Worm (Caenorhabditis elegans) whole organism, L2 larva: Measurements from ENCODE around the gene C32D5.14.

ENCODE experiments used
- C34F6.9 ChIP-seq: fragments of 150-350 bp; optimal IDR thresholded peaks from 2 replicates; lab custom pipeline; 2014; ENCODE audit warnings: missing biosample characterization, missing genetic modification characterization
- F13H6.1 ChIP-seq: sonication (generic microtip); optimal IDR thresholded peaks from 2 replicates; lab custom pipeline; 2016; ENCODE audit warnings: missing genetic modification characterization, missing compliant biosample characterization
- R02D3.7 ChIP-seq: fragments of 150-350 bp; optimal IDR thresholded peaks from 2 replicates; lab custom pipeline; 2014; ENCODE audit warnings: missing biosample characterization, missing genetic modification characterization
- Y55F3AM.14 ChIP-seq: fragments of 200-800 bp; sonication (Bioruptor generic); optimal IDR thresholded peaks from 2 replicates; lab custom pipeline; 2018; ENCODE audit warnings: mild to moderate bottlenecking, missing genetic modification characterization, missing compliant biosample characterization
- alr-1 ChIP-seq: fragments of 150-350 bp; optimal IDR thresholded peaks from 2 replicates; lab custom pipeline; 2014; ENCODE audit warnings: missing biosample characterization, missing genetic modification characterization
- aly-2 ChIP-seq: fragments of 150-350 bp; optimal IDR thresholded peaks from 2 replicates; lab custom pipeline; 2014; ENCODE audit warnings: missing biosample characterization, missing genetic modification characterization
- ama-1 ChIP-seq: fragments of 150-350 bp; optimal IDR thresholded peaks from 2 replicates; lab custom pipeline; 2018; ENCODE audit warnings: inconsistent platforms
- blmp-1 ChIP-seq: sonication (generic microtip); optimal IDR thresholded peaks from 2 replicates; lab custom pipeline; 2017; ENCODE audit warnings: missing genetic modification characterization, mild to moderate bottlenecking, missing compliant biosample characterization, antibody characterized with exemption, moderate library complexity; ENCODE audit not compliant: insufficient read depth
- ceh-16 ChIP-seq: fragments of 150-350 bp; optimal IDR thresholded peaks from 2 replicates; lab custom pipeline; 2014; ENCODE audit warnings: missing biosample characterization, missing genetic modification characterization
- ceh-82 ChIP-seq: fragments of 150-350 bp; optimal IDR thresholded peaks from 2 replicates; lab custom pipeline; 2014; ENCODE audit warnings: missing biosample characterization, missing genetic modification characterization
- crh-2 ChIP-seq: sonication (generic microtip); optimal IDR thresholded peaks from 2 replicates; lab custom pipeline; 2017; ENCODE audit warnings: missing biosample characterization, missing genetic modification characterization
- egl-27 ChIP-seq: sonication (generic microtip); optimal IDR thresholded peaks from 3 replicates; lab custom pipeline; 2017; ENCODE audit warnings: missing biosample characterization, missing genetic modification reagents, missing genetic modification characterization
- elt-1 ChIP-seq: fragments of 150-350 bp; optimal IDR thresholded peaks from 2 replicates; lab custom pipeline; 2014; ENCODE audit warnings: missing biosample characterization, missing genetic modification characterization
- elt-3 ChIP-seq: sonication (generic microtip); optimal IDR thresholded peaks from 2 replicates; lab custom pipeline; 2017; ENCODE audit warnings: missing biosample characterization, missing genetic modification characterization
- fos-1 ChIP-seq: fragments of 150-350 bp; optimal IDR thresholded peaks from 2 replicates; lab custom pipeline; 2014; ENCODE audit warnings: missing biosample characterization, missing genetic modification characterization
- gmeb-1 ChIP-seq: fragments of 150-350 bp; optimal IDR thresholded peaks from 2 replicates; lab custom pipeline; 2014; ENCODE audit warnings: missing biosample characterization, missing genetic modification characterization
- lin-11 ChIP-seq: fragments of 150-350 bp; sonication (generic microtip); optimal IDR thresholded peaks from 2 replicates; lab custom pipeline; 2014; ENCODE audit warnings: missing biosample characterization, missing genetic modification characterization, inconsistent platforms, mixed read lengths
- lin-13 ChIP-seq: fragments of 150-350 bp; optimal IDR thresholded peaks from 2 replicates; lab custom pipeline; 2014; ENCODE audit warnings: missing biosample characterization, missing genetic modification reagents, missing genetic modification characterization
- lin-39 ChIP-seq: fragments of 150-350 bp; optimal IDR thresholded peaks from 2 replicates; lab custom pipeline; 2014; ENCODE audit warnings: missing biosample characterization, missing genetic modification reagents, missing genetic modification characterization
- lsy-2 ChIP-seq, 2 experiments: fragments of 150-350 bp in 1 of 2; sonication (generic microtip) in 1 of 2; optimal IDR thresholded peaks; 2 replicates each; lab custom pipeline; 2014 to 2017; ENCODE audit warnings: missing biosample characterization in 2 of 2, missing genetic modification characterization in 2 of 2
- mab-5 ChIP-seq: fragments of 150-350 bp; optimal IDR thresholded peaks from 2 replicates; lab custom pipeline; 2014; ENCODE audit warnings: missing biosample characterization, missing genetic modification characterization
- mbf-1 ChIP-seq: sonication (generic microtip); optimal IDR thresholded peaks from 2 replicates; lab custom pipeline; 2017; ENCODE audit warnings: missing biosample characterization, missing genetic modification characterization
- mdl-1 ChIP-seq, 2 experiments: fragments of 150-350 bp in 1 of 2; sonication (generic microtip) in 1 of 2; optimal IDR thresholded peaks; 2 replicates each; lab custom pipeline; 2017; ENCODE audit warnings: missing biosample characterization in 2 of 2, missing genetic modification characterization in 2 of 2
- nhr-10 ChIP-seq: sonication (generic microtip); optimal IDR thresholded peaks from 2 replicates; lab custom pipeline; 2017; ENCODE audit warnings: missing biosample characterization, missing genetic modification characterization
- nhr-11 ChIP-seq: fragments of 150-350 bp; optimal IDR thresholded peaks from 2 replicates; lab custom pipeline; 2014; ENCODE audit warnings: missing biosample characterization, missing genetic modification characterization
- nhr-12 ChIP-seq: fragments of 150-350 bp; optimal IDR thresholded peaks from 2 replicates; lab custom pipeline; 2014; ENCODE audit warnings: missing biosample characterization, missing genetic modification characterization
- nhr-129 ChIP-seq: fragments of 150-350 bp; optimal IDR thresholded peaks from 2 replicates; lab custom pipeline; 2014; ENCODE audit warnings: missing biosample characterization, missing genetic modification characterization
- nhr-21 ChIP-seq: fragments of 150-350 bp; optimal IDR thresholded peaks from 2 replicates; lab custom pipeline; 2014; ENCODE audit warnings: missing biosample characterization, missing genetic modification characterization
- nhr-23 ChIP-seq: fragments of 150-350 bp; optimal IDR thresholded peaks from 2 replicates; lab custom pipeline; 2014; ENCODE audit warnings: missing biosample characterization, missing genetic modification reagents, missing genetic modification characterization
- nhr-237 ChIP-seq: fragments of 150-350 bp; optimal IDR thresholded peaks from 2 replicates; lab custom pipeline; 2014; ENCODE audit warnings: missing biosample characterization, missing genetic modification characterization
- nhr-25 ChIP-seq: fragments of 150-350 bp; sonication (generic microtip); optimal IDR thresholded peaks from 3 replicates; lab custom pipeline; 2014; ENCODE audit warnings: missing biosample characterization, missing genetic modification characterization
- nhr-6 ChIP-seq: fragments of 150-350 bp; optimal IDR thresholded peaks from 2 replicates; lab custom pipeline; 2014; ENCODE audit warnings: missing biosample characterization, missing genetic modification characterization
- nhr-77 ChIP-seq: fragments of 150-350 bp; optimal IDR thresholded peaks from 2 replicates; lab custom pipeline; 2014; ENCODE audit warnings: missing biosample characterization, missing genetic modification characterization
- peb-1 ChIP-seq: fragments of 150-350 bp; optimal IDR thresholded peaks from 2 replicates; lab custom pipeline; 2014; ENCODE audit warnings: missing biosample characterization, missing genetic modification characterization
- sem-4 ChIP-seq: fragments of 150-350 bp; optimal IDR thresholded peaks from 2 replicates; lab custom pipeline; 2014; ENCODE audit warnings: missing biosample characterization, missing genetic modification reagents, missing genetic modification characterization
- skn-1 ChIP-seq: sonication (generic microtip); optimal IDR thresholded peaks from 2 replicates; lab custom pipeline; 2017; ENCODE audit warnings: missing biosample characterization, missing genetic modification characterization
- sma-3 ChIP-seq: sonication (generic microtip); optimal IDR thresholded peaks from 2 replicates; lab custom pipeline; 2016; ENCODE audit warnings: missing genetic modification reagents, missing genetic modification characterization, missing compliant biosample characterization
- sma-9 ChIP-seq, 2 experiments: fragments of 150-350 bp in 1 of 2; sonication (generic microtip) in 1 of 2; optimal IDR thresholded peaks; 2 replicates each; lab custom pipeline; 2014 to 2016; ENCODE audit warnings: missing genetic modification characterization in 2 of 2, mild to moderate bottlenecking in 1 of 2, missing biosample characterization in 1 of 2, missing compliant biosample characterization in 1 of 2, missing genetic modification reagents in 1 of 2, moderate library complexity in 1 of 2
- snpc-4 ChIP-seq: fragments of 150-350 bp; optimal IDR thresholded peaks from 2 replicates; lab custom pipeline; 2014; ENCODE audit warnings: missing biosample characterization, missing genetic modification characterization
- unc-39 ChIP-seq: fragments of 150-350 bp; optimal IDR thresholded peaks from 2 replicates; lab custom pipeline; 2014; ENCODE audit warnings: missing biosample characterization, missing genetic modification characterization
- unc-55 ChIP-seq: fragments of 150-350 bp; sonication (generic microtip); optimal IDR thresholded peaks from 3 replicates; lab custom pipeline; 2014; ENCODE audit warnings: missing biosample characterization, missing genetic modification reagents, missing genetic modification characterization
- unc-62 ChIP-seq: fragments of 150-350 bp; optimal IDR thresholded peaks from 2 replicates; lab custom pipeline; 2014; ENCODE audit warnings: missing biosample characterization, missing genetic modification reagents, missing genetic modification characterization
- zag-1 ChIP-seq: fragments of 150-350 bp; optimal IDR thresholded peaks from 2 replicates; lab custom pipeline; 2014; ENCODE audit warnings: missing biosample characterization, missing genetic modification characterization
- ztf-1 ChIP-seq: fragments of 200-800 bp; sonication (Bioruptor generic); conservative IDR thresholded peaks from 2 replicates; pipeline ENCODE4 v1.3.6; 2022; ENCODE audit warnings: missing genetic modification characterization, missing compliant biosample characterization
- ztf-11 ChIP-seq: sonication (generic microtip); optimal IDR thresholded peaks from 2 replicates; lab custom pipeline; 2017; ENCODE audit warnings: missing biosample characterization, missing genetic modification characterization
- ztf-4 ChIP-seq: fragments of 150-350 bp; optimal IDR thresholded peaks from 2 replicates; lab custom pipeline; 2014; ENCODE audit warnings: missing biosample characterization, missing genetic modification characterization

Gene C32D5.14

ce11 chrII:6346551-6347079 is 11.3 kb downstream of the C32D5.14 start (continued):
- TF ChIP-seq alr-1 (tag; lab: Kevin White, UChicago), result no peak
- TF ChIP-seq skn-1 (tag; lab: Kevin White, UChicago), result peak; percentile 82
- no peak for TF ChIP-seq unc-39 (tag; lab: Kevin White, UChicago)
- TF ChIP-seq crh-2 (tag; lab: Kevin White, UChicago), result peak; percentile 79
- no peak for TF ChIP-seq ceh-16 (tag; lab: Kevin White, UChicago)
- TF ChIP-seq elt-1, result no peak
- peak; percentile 81 for TF ChIP-seq nhr-25
- peak; percentile 73 for TF ChIP-seq lin-13
- TF ChIP-seq nhr-77, result no peak
- peak; percentile 42 for TF ChIP-seq nhr-10
- TF ChIP-seq lin-11 (tag; lab: Kevin White, UChicago), result no peak
- no peak for TF ChIP-seq ztf-11 (tag; lab: Kevin White, UChicago)
- TF ChIP-seq gmeb-1 (tag; lab: Kevin White, UChicago), result peak; percentile 55
- peak; percentile 98 for TF ChIP-seq ama-1 (lab: Kevin White, UChicago)
- no peak for TF ChIP-seq unc-62 (GFP tag; lab: Kevin White, UChicago)
- peak; percentile 90 for TF ChIP-seq nhr-21
- no peak for TF ChIP-seq R02D3.7 (tag; lab: Kevin White, UChicago)
- TF ChIP-seq ztf-4 (tag; lab: Kevin White, UChicago), result peak; percentile 95
- peak; percentile 20 for TF ChIP-seq blmp-1
- TF ChIP-seq aly-2 (tag; lab: Kevin White, UChicago), result no peak
- peak; percentile 20 for TF ChIP-seq Y55F3AM.14 (GFP tag; lab: Kevin White, UChicago)
- no peak for TF ChIP-seq nhr-237 (tag; lab: Kevin White, UChicago)
- no peak for TF ChIP-seq lin-39

- TF ChIP-seq nhr-77 (no peak), blmp-1 (peak; percentile 83), nhr-237 (tag; lab: Kevin White, UChicago) (no peak), unc-39 (tag; lab: Kevin White, UChicago) (no peak), alr-1 (tag; lab: Kevin White, UChicago) (no peak), ztf-11 (tag; lab: Kevin White, UChicago) (no peak), ceh-16 (tag; lab: Kevin White, UChicago) (no peak), nhr-6 (tag; lab: Kevin White, UChicago) (peak; percentile 48), aly-2 (tag; lab: Kevin White, UChicago) (no peak), ztf-4 (tag; lab: Kevin White, UChicago) (no peak), ceh-82 (tag; lab: Kevin White, UChicago) (peak; percentile 28), egl-27 (peak; percentile 45), nhr-11 (no peak), Y55F3AM.14 (GFP tag; lab: Kevin White, UChicago) (peak; percentile 36), lin-13 (peak; percentile 15), mab-5 (tag; lab: Kevin White, UChicago) (no peak), crh-2 (tag; lab: Kevin White, UChicago) (peak; percentile 51), unc-62 (GFP tag; lab: Kevin White, UChicago) (peak; percentile 14), gmeb-1 (tag; lab: Kevin White, UChicago) (no peak), sem-4 (tag; lab: Kevin White, UChicago) (peak; percentile 9), ama-1 (lab: Kevin White, UChicago) (peak; percentile 97), lin-11 (tag; lab: Kevin White, UChicago) (peak; percentile 60), F13H6.1 (tag; lab: Kevin White, UChicago) (no peak), ztf-1 (GFP tag; lab: Robert Waterston, UW) (no peak), nhr-12 (tag; lab: Kevin White, UChicago) (no peak), elt-3 (tag; lab: Kevin White, UChicago) (no peak), nhr-25 (peak; percentile 55), lin-39 (no peak), zag-1 (tag; lab: Kevin White, UChicago) (peak; percentile 71), fos-1 (peak; percentile 55), elt-1 (no peak), sma-9 (GFP tag; optimal IDR thresholded peaks at IDR 0.05; lab: Kevin White, UChicago) (peak; percentile 51), sma-9 (tag; optimal IDR thresholded peaks at IDR 0.05; lab: Kevin White, UChicago) (no peak), nhr-10 (no peak), skn-1 (tag; lab: Kevin White, UChicago) (no peak), C34F6.9 (peak; percentile 81), sma-3 (GFP tag; lab: Kevin White, UChicago) (peak; percentile 35), peb-1 (tag; lab: Kevin White, UChicago) (no peak), mdl-1 (tag; optimal IDR thresholded peaks at IDR 0.05; lab: Kevin White, UChicago) (peak; percentile 14 to 25), nhr-129 (tag; lab: Kevin White, UChicago) (peak; percentile 91), unc-55 (GFP tag; lab: Kevin White, UChicago) (peak; percentile 68), nhr-21 (peak; percentile 50), lsy-2 (tag; optimal IDR thresholded peaks at IDR 0.05; lab: Kevin White, UChicago) (peak; percentile 36 to 59), R02D3.7 (tag; lab: Kevin White, UChicago) (no peak), snpc-4 (no peak), mbf-1 (tag; lab: Kevin White, UChicago) (no peak), nhr-23 (tag; lab: Kevin White, UChicago) (no peak)
Observed at ce11 chrII:6347341-6348118, 12.2 kb downstream of the C32D5.14 start, which contains the start of gene lgg-1. Gene lgg-1 (minus strand): TSS chrII:6347719.
